Fruit fly (Drosophila melanogaster) whole organism, adult: Measurements from ENCODE around the gene bys.

Source experiments
- CG11617 ChIP-seq: fragments of 200-800 bp; sonication (Bioruptor generic); optimal IDR thresholded peaks from 2 replicates; lab custom pipeline; 2017; ENCODE audit warnings: mild to moderate bottlenecking, missing biosample characterization, missing genetic modification reagents, missing genetic modification characterization
- CG12768 ChIP-seq: fragments of 200-800 bp; sonication (Bioruptor generic); optimal IDR thresholded peaks from 2 replicates; lab custom pipeline; 2017; ENCODE audit warnings: missing biosample characterization, missing genetic modification characterization, mild to moderate bottlenecking, moderate library complexity, missing genetic modification reagents
- CG14711 ChIP-seq: fragments of 200-800 bp; sonication (Bioruptor generic); optimal IDR thresholded peaks from 2 replicates; lab custom pipeline; 2018; ENCODE audit warnings: missing biosample characterization, mild to moderate bottlenecking, missing genetic modification characterization, moderate library complexity
- CG1620 ChIP-seq: fragments of 200-800 bp; sonication (Bioruptor generic); optimal IDR thresholded peaks from 2 replicates; lab custom pipeline; 2016; ENCODE audit warnings: missing biosample characterization, missing genetic modification characterization
- CG33017 ChIP-seq: fragments of 200-800 bp; sonication (Bioruptor generic); optimal IDR thresholded peaks from 2 replicates; lab custom pipeline; 2018; ENCODE audit warnings: missing biosample characterization, mild to moderate bottlenecking, missing genetic modification characterization, moderate library complexity
- CG5204 ChIP-seq: fragments of 200-800 bp; sonication (Bioruptor generic); optimal IDR thresholded peaks from 2 replicates; lab custom pipeline; 2016; ENCODE audit warnings: missing biosample characterization, missing genetic modification characterization
- CG7045 ChIP-seq: fragments of 200-800 bp; sonication (Bioruptor generic); optimal IDR thresholded peaks from 2 replicates; lab custom pipeline; 2017; ENCODE audit warnings: missing biosample characterization, mild to moderate bottlenecking, missing genetic modification characterization
- CG7101 ChIP-seq: fragments of 200-800 bp; sonication (Bioruptor generic); optimal IDR thresholded peaks from 2 replicates; lab custom pipeline; 2018; ENCODE audit warnings: missing biosample characterization, mild to moderate bottlenecking, missing genetic modification characterization, moderate library complexity
- Clk ChIP-seq: fragments of 200-800 bp; sonication (Bioruptor generic); optimal IDR thresholded peaks from 2 replicates; lab custom pipeline; 2017; ENCODE audit warnings: missing biosample characterization, missing genetic modification characterization
- Crg-1 ChIP-seq: fragments of 200-800 bp; sonication (Bioruptor generic); optimal IDR thresholded peaks from 2 replicates; lab custom pipeline; 2016; ENCODE audit warnings: missing biosample characterization, missing genetic modification characterization
- Hr96 ChIP-seq: fragments of 200-800 bp; sonication (Bioruptor generic); optimal IDR thresholded peaks from 2 replicates; lab custom pipeline; 2016; ENCODE audit warnings: missing biosample characterization, missing genetic modification characterization
- Mnt ChIP-seq: fragments of 200-800 bp; sonication (Bioruptor generic); optimal IDR thresholded peaks from 2 replicates; lab custom pipeline; 2016; ENCODE audit warnings: missing biosample characterization, mild to moderate bottlenecking, missing genetic modification characterization
- bab1 ChIP-seq: fragments of 200-800 bp; sonication (Bioruptor generic); optimal IDR thresholded peaks from 3 replicates; lab custom pipeline; 2019; ENCODE audit warnings: missing biosample characterization, mild to moderate bottlenecking, missing genetic modification characterization, moderate library complexity
- cic ChIP-seq: fragments of 200-800 bp; sonication (Bioruptor generic); optimal IDR thresholded peaks from 2 replicates; lab custom pipeline; 2017; ENCODE audit warnings: missing biosample characterization, mild to moderate bottlenecking, missing genetic modification characterization, moderate library complexity
- cnc ChIP-seq, 2 experiments: fragments of >200 bp; optimal IDR thresholded peaks; 2 replicates each; lab custom pipeline; 2017
- kay ChIP-seq: fragments of 200-800 bp; sonication (Bioruptor generic); peaks from one replicate; lab custom pipeline; 2016; ENCODE audit warnings: missing biosample characterization, missing genetic modification characterization, borderline replicate concordance
- ovo ChIP-seq: fragments of 200-800 bp; sonication (Bioruptor generic); optimal IDR thresholded peaks from 2 replicates; lab custom pipeline; 2016; ENCODE audit warnings: missing biosample characterization, missing genetic modification characterization
- pad ChIP-seq: fragments of 200-800 bp; sonication (Bioruptor generic); optimal IDR thresholded peaks from 3 replicates; lab custom pipeline; 2017; ENCODE audit warnings: missing biosample characterization, missing genetic modification characterization, mild to moderate bottlenecking, moderate library complexity, missing genetic modification reagents
- tj ChIP-seq: fragments of 200-800 bp; sonication (Bioruptor generic); optimal IDR thresholded peaks from 3 replicates; lab custom pipeline; 2017; ENCODE audit warnings: missing biosample characterization, mild to moderate bottlenecking, missing genetic modification characterization, moderate library complexity
- toe ChIP-seq: fragments of 200-800 bp; sonication (Bioruptor generic); optimal IDR thresholded peaks from 2 replicates; lab custom pipeline; 2016; ENCODE audit warnings: missing biosample characterization, missing genetic modification characterization

Gene bys

dm6 chrX:7891596-7892538 lies 9.8 kb upstream of the bys start, which contains the start of gene Nek2:
TSS of gene Nek2 (minus strand) at chrX:7891646.
- TF ChIP-seq bab1 (GFP tag; lab: Kevin White, UChicago) = peak; percentile 34
- peak; percentile 93 for TF ChIP-seq pad (GFP tag; lab: Kevin White, UChicago)
- no peak for TF ChIP-seq CG7101 (tag; lab: Kevin White, UChicago)
- TF ChIP-seq ovo (GFP tag; lab: Kevin White, UChicago) = peak; percentile 42

dm6 chrX:7892539-7892899 lies 9.2 kb upstream of the bys start:
- TF ChIP-seq CG11617 (GFP tag; lab: Kevin White, UChicago) (no peak), tj (GFP tag; lab: Kevin White, UChicago) (no peak), CG7101 (tag; lab: Kevin White, UChicago) (peak; percentile 17), bab1 (GFP tag; lab: Kevin White, UChicago) (peak; percentile 18), toe (GFP tag; lab: Kevin White, UChicago) (no peak), CG1620 (GFP tag; lab: Kevin White, UChicago) (peak; percentile 17), cic (no peak), Crg-1 (GFP tag; lab: Kevin White, UChicago) (no peak), Clk (no peak), kay (GFP tag; lab: Kevin White, UChicago) (no peak), pad (GFP tag; lab: Kevin White, UChicago) (no peak), CG14711 (no peak), CG33017 (tag; lab: Kevin White, UChicago) (no peak), CG12768 (GFP tag; lab: Kevin White, UChicago) (no peak)

dm6 chrX:7893411-7894122 lies 8.1 kb upstream of the bys start, which contains the start of the genes CG45089, ND-MNLL and p115:
TSS of gene CG45089 (minus strand) at chrX:7893798.
TSS of gene ND-MNLL (minus strand) at chrX:7893798.
TSS of gene p115 (plus strand) at chrX:7894031.
- TF ChIP-seq Clk (no peak), pad (GFP tag; lab: Kevin White, UChicago) (peak; percentile 46), cic (no peak), kay (GFP tag; lab: Kevin White, UChicago) (no peak), CG12768 (GFP tag; lab: Kevin White, UChicago) (no peak), Mnt (peak; percentile 75), CG7045 (GFP tag; lab: Kevin White, UChicago) (peak; percentile 11), Hr96 (peak; percentile 32), cnc (optimal IDR thresholded peaks at IDR 0.05; lab: Kevin White, UChicago) (no peak), CG14711 (peak; percentile 96), CG11617 (GFP tag; lab: Kevin White, UChicago) (peak; percentile 67), ovo (GFP tag; lab: Kevin White, UChicago) (peak; percentile 42), CG1620 (GFP tag; lab: Kevin White, UChicago) (peak; percentile 81), CG33017 (tag; lab: Kevin White, UChicago) (no peak), bab1 (GFP tag; lab: Kevin White, UChicago) (peak; percentile 80), CG5204 (GFP tag; lab: Kevin White, UChicago) (peak; percentile 40), CG7101 (tag; lab: Kevin White, UChicago) (peak; percentile 76), toe (GFP tag; lab: Kevin White, UChicago) (peak; percentile 55), Crg-1 (GFP tag; lab: Kevin White, UChicago) (peak; percentile 44), tj (GFP tag; lab: Kevin White, UChicago) (peak; percentile 61)

dm6 chrX:7900659-7901058 lies 1.0 kb upstream of the bys start:
- TF ChIP-seq Crg-1 (GFP tag; lab: Kevin White, UChicago) (no peak), CG33017 (tag; lab: Kevin White, UChicago) (no peak), CG12768 (GFP tag; lab: Kevin White, UChicago) (no peak), toe (GFP tag; lab: Kevin White, UChicago) (no peak)

- peak; percentile 87 for TF ChIP-seq CG14711
- peak; percentile 92 for TF ChIP-seq CG7101 (tag; lab: Kevin White, UChicago)
- peak; percentile 89 for TF ChIP-seq CG11617 (GFP tag; lab: Kevin White, UChicago)
- TF ChIP-seq Crg-1 (GFP tag; lab: Kevin White, UChicago) = peak; percentile 71
- peak; percentile 95 for TF ChIP-seq Hr96
- no peak for TF ChIP-seq CG5204 (GFP tag; lab: Kevin White, UChicago)
- TF ChIP-seq toe (GFP tag; lab: Kevin White, UChicago) = peak; percentile 69
- no peak for TF ChIP-seq tj (GFP tag; lab: Kevin White, UChicago)
- peak; percentile 84 for TF ChIP-seq Mnt
- peak; percentile 88 for TF ChIP-seq bab1 (GFP tag; lab: Kevin White, UChicago)
- peak; percentile 55 for TF ChIP-seq cic
- peak; percentile 72 for TF ChIP-seq Clk
- peak; percentile 78 for TF ChIP-seq CG33017 (tag; lab: Kevin White, UChicago)
- peak; percentile 2 for TF ChIP-seq kay (GFP tag; lab: Kevin White, UChicago)
- no peak for TF ChIP-seq cnc (optimal IDR thresholded peaks at IDR 0.05; lab: Kevin White, UChicago)
- TF ChIP-seq CG12768 (GFP tag; lab: Kevin White, UChicago) = peak; percentile 84
- peak; percentile 86 for TF ChIP-seq CG1620 (GFP tag; lab: Kevin White, UChicago)
- TF ChIP-seq pad (GFP tag; lab: Kevin White, UChicago) = peak; percentile 99
- TF ChIP-seq ovo (GFP tag; lab: Kevin White, UChicago) = peak; percentile 99
- TF ChIP-seq CG7045 (GFP tag; lab: Kevin White, UChicago) = peak; percentile 81
Observed at dm6 chrX:7908239-7909068, 6.8 kb downstream of the bys start, which contains the start of the genes dpr14 and spidey. TSS of gene dpr14 (minus strand) at chrX:7908286. TSS of gene spidey (plus strand) at chrX:7908931.
